Fruit fly (Drosophila melanogaster) whole organism, pupa: ENCODE data around the gene Snx27.

Experiments
- CG10348 ChIP-seq: fragments of 200-800 bp; sonication (Bioruptor generic); IDR thresholded peaks from 2 replicates; pipeline ENCODE4 v1.3.6; 2022; ENCODE audit warnings: missing biosample characterization, missing genetic modification characterization
- CG12605 ChIP-seq: fragments of 200-800 bp; sonication (Bioruptor generic); IDR thresholded peaks from 2 replicates; pipeline ENCODE4 v1.3.6; 2022; ENCODE audit warnings: missing biosample characterization, missing genetic modification characterization
- CG13204 ChIP-seq: fragments of 200-800 bp; sonication (Bioruptor generic); optimal IDR thresholded peaks from 2 replicates; lab custom pipeline; 2018; ENCODE audit warnings: missing biosample characterization, mild to moderate bottlenecking, missing genetic modification characterization, moderate library complexity
- CG14655 ChIP-seq: fragments of 200-800 bp; sonication (Bioruptor generic); optimal IDR thresholded peaks from 3 replicates; lab custom pipeline; 2017; ENCODE audit warnings: mild to moderate bottlenecking, missing biosample characterization, missing genetic modification reagents, missing genetic modification characterization
- CG15710 ChIP-seq: fragments of 200-800 bp; sonication (Bioruptor generic); optimal IDR thresholded peaks from 2 replicates; lab custom pipeline; 2018; ENCODE audit warnings: missing biosample characterization, mild to moderate bottlenecking, missing genetic modification characterization, moderate library complexity
- CG17806 ChIP-seq: fragments of 200-800 bp; sonication (Bioruptor generic); optimal IDR thresholded peaks from 2 replicates; lab custom pipeline; 2018; ENCODE audit warnings: missing biosample characterization, mild to moderate bottlenecking, missing genetic modification characterization, moderate library complexity
- CG32121 ChIP-seq: fragments of 200-800 bp; sonication (Bioruptor generic); IDR thresholded peaks from 2 replicates; pipeline ENCODE4 v1.3.6; 2022; ENCODE audit warnings: missing biosample characterization, missing genetic modification characterization
- CG34367 ChIP-seq: fragments of 200-800 bp; sonication (Bioruptor generic); optimal IDR thresholded peaks from 2 replicates; lab custom pipeline; 2018; ENCODE audit warnings: missing biosample characterization, mild to moderate bottlenecking, missing genetic modification characterization
- CG4496 ChIP-seq: fragments of 200-800 bp; sonication (Bioruptor generic); IDR thresholded peaks from 3 replicates; pipeline ENCODE4 v1.3.6; 2022; ENCODE audit warnings: missing biosample characterization, missing genetic modification characterization
- CG8159 ChIP-seq: fragments of 200-800 bp; sonication (Bioruptor generic); optimal IDR thresholded peaks from 3 replicates; lab custom pipeline; 2018; ENCODE audit warnings: missing biosample characterization, mild to moderate bottlenecking, missing genetic modification characterization, moderate library complexity
- CG8301 ChIP-seq: fragments of 200-800 bp; sonication (Bioruptor generic); optimal IDR thresholded peaks from 2 replicates; lab custom pipeline; 2018; ENCODE audit warnings: missing biosample characterization, mild to moderate bottlenecking, missing genetic modification characterization
- CG9948 ChIP-seq: fragments of 200-800 bp; sonication (Bioruptor generic); optimal IDR thresholded peaks from 2 replicates; lab custom pipeline; 2018; ENCODE audit warnings: missing biosample characterization, mild to moderate bottlenecking, missing genetic modification characterization, moderate library complexity
- D1 ChIP-seq: fragments of 200-800 bp; sonication (Bioruptor generic); optimal IDR thresholded peaks from 2 replicates; lab custom pipeline; 2018; ENCODE audit warnings: missing biosample characterization, mild to moderate bottlenecking, missing genetic modification characterization, moderate library complexity
- EcR ChIP-seq: fragments of 200-800 bp; sonication (Bioruptor generic); optimal IDR thresholded peaks from 3 replicates; lab custom pipeline; 2019; ENCODE audit warnings: missing biosample characterization, missing genetic modification characterization, mild to moderate bottlenecking, moderate library complexity, missing genetic modification reagents
- Ets98B ChIP-seq: fragments of 200-800 bp; sonication (Bioruptor generic); IDR thresholded peaks from 2 replicates; pipeline ENCODE4 v1.3.6; 2022; ENCODE audit warnings: missing biosample characterization, missing genetic modification characterization
- Pif1A ChIP-seq: fragments of 200-800 bp; sonication (Bioruptor generic); optimal IDR thresholded peaks from 3 replicates; lab custom pipeline; 2016; ENCODE audit warnings: missing biosample characterization, missing genetic modification characterization
- Pif1B ChIP-seq: fragments of 200-800 bp; sonication (Bioruptor generic); optimal IDR thresholded peaks from 3 replicates; lab custom pipeline; 2016; ENCODE audit warnings: missing biosample characterization, missing genetic modification characterization
- Snoo ChIP-seq: fragments of 200-800 bp; sonication (Bioruptor generic); optimal IDR thresholded peaks from 3 replicates; lab custom pipeline; 2017; ENCODE audit warnings: missing biosample characterization, mild to moderate bottlenecking, missing genetic modification characterization, inconsistent platforms
- fd96Ca ChIP-seq: fragments of 200-800 bp; sonication (Bioruptor generic); IDR thresholded peaks from 3 replicates; pipeline ENCODE4 v1.3.6; 2022; ENCODE audit warnings: missing biosample characterization, missing genetic modification characterization
- gl ChIP-seq: fragments of 200-800 bp; sonication (Bioruptor generic); optimal IDR thresholded peaks from 2 replicates; lab custom pipeline; 2018; ENCODE audit warnings: missing biosample characterization, mild to moderate bottlenecking, missing genetic modification characterization
- rn ChIP-seq: fragments of 200-800 bp; sonication (Bioruptor generic); IDR thresholded peaks from 2 replicates; pipeline ENCODE4 v1.3.6; 2022; ENCODE audit warnings: missing biosample characterization, missing genetic modification characterization

The Snx27 gene

dm6 chrX:5679079-5679932 lies 58.5 kb downstream of the Snx27 start:
- TF ChIP-seq CG12605 (GFP tag; lab: Robert Waterston, UW): no peak
- TF ChIP-seq Ets98B: peak; percentile 29; the same call in 1 of the 2 replicates
- 0 out of 2 replicates have a peak, but pooled peaks have one; percentile 4 for TF ChIP-seq rn (GFP tag; lab: Robert Waterston, UW)
- peak; percentile 12 for TF ChIP-seq CG13204 (GFP tag; lab: Kevin White, UChicago)
- TF ChIP-seq CG17806 (tag; lab: Kevin White, UChicago): peak; percentile 65
- TF ChIP-seq gl (tag; lab: Kevin White, UChicago): no peak
- TF ChIP-seq fd96Ca (GFP tag; lab: Robert Waterston, UW): no peak
- TF ChIP-seq CG9948 (tag; lab: Kevin White, UChicago): peak; percentile 64
- peak; percentile 50 for TF ChIP-seq CG34367 (tag; lab: Kevin White, UChicago)
- no peak for TF ChIP-seq CG10348
- peak; percentile 12; the same call in 1 of the 2 replicates for TF ChIP-seq CG32121
- TF ChIP-seq CG15710 (tag; lab: Kevin White, UChicago): peak; percentile 50
- TF ChIP-seq CG4496 (GFP tag; lab: Robert Waterston, UW): 0 out of 3 replicates have a peak, but pooled peaks have one; percentile 50
- no peak for TF ChIP-seq D1 (tag; lab: Kevin White, UChicago)
- peak; percentile 38 for TF ChIP-seq CG8301 (tag; lab: Kevin White, UChicago)
- peak; percentile 81 for TF ChIP-seq Snoo (tag; lab: Kevin White, UChicago)
- TF ChIP-seq CG8159 (tag; lab: Kevin White, UChicago): peak; percentile 72
- TF ChIP-seq Pif1A (GFP tag; lab: Kevin White, UChicago): no peak
- no peak for TF ChIP-seq CG14655 (GFP tag; lab: Kevin White, UChicago)
- TF ChIP-seq Pif1B (GFP tag; lab: Kevin White, UChicago): peak; percentile 33
- TF ChIP-seq EcR (GFP tag; lab: Kevin White, UChicago): no peak

dm6 chrX:5678178-5678470 lies 59.7 kb downstream of the Snx27 start:
- TF ChIP-seq CG14655 (GFP tag; lab: Kevin White, UChicago): no peak
- no peak for TF ChIP-seq Pif1B (GFP tag; lab: Kevin White, UChicago)
- no peak for TF ChIP-seq CG15710 (tag; lab: Kevin White, UChicago)
- no peak for TF ChIP-seq CG17806 (tag; lab: Kevin White, UChicago)
- no peak for TF ChIP-seq D1 (tag; lab: Kevin White, UChicago)
- TF ChIP-seq rn (GFP tag; lab: Robert Waterston, UW): no peak
- TF ChIP-seq CG12605 (GFP tag; lab: Robert Waterston, UW): no peak
- TF ChIP-seq Snoo (tag; lab: Kevin White, UChicago): no peak
- TF ChIP-seq CG8301 (tag; lab: Kevin White, UChicago): no peak
- TF ChIP-seq gl (tag; lab: Kevin White, UChicago): no peak
- TF ChIP-seq CG34367 (tag; lab: Kevin White, UChicago): no peak
- TF ChIP-seq CG9948 (tag; lab: Kevin White, UChicago): no peak
- no peak for TF ChIP-seq Ets98B

DNA sequence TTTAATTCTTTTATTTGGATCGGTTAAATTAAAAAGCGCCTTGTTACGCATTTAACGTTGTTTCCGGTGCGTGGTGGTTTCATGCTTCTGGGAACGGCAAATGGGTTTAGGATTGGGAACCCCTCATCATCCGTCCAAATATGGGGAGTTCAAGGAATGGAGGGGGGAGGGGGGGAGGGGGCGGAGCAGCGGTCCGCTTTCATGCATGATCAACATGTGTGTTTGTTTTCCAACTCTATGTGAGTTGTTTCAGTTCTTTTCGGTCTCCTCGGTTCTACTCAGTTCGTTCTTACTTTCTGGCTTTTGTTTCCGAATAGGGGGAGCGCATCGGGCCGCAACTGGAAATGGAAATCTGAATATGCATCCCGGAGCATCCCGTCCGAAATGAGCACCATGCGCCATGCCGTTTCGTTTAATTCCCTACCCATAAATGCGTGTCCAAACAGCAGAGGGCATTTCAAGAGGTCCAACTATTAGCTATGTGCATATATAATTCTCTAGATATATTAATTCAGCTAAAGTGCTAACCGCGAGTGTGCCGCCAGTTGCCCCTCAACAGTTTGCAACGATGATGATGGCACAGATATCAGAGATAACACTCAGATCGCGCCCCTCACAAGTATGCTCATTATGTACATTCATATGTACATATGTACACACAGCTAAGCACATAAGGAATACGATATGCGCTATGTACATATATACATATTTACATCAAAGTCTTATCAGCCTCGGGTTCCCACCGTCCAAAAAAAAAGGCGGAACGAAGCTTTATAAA lies 60.2 kb downstream of the Snx27 start:
- TF ChIP-seq Pif1B (GFP tag; lab: Kevin White, UChicago) (peak; percentile 40), CG12605 (GFP tag; lab: Robert Waterston, UW) (no peak), Pif1A (GFP tag; lab: Kevin White, UChicago) (peak; percentile 36), CG34367 (tag; lab: Kevin White, UChicago) (no peak), CG32121 (no peak), CG15710 (tag; lab: Kevin White, UChicago) (no peak), CG8301 (tag; lab: Kevin White, UChicago) (no peak), EcR (GFP tag; lab: Kevin White, UChicago) (no peak), D1 (tag; lab: Kevin White, UChicago) (no peak), rn (GFP tag; lab: Robert Waterston, UW) (no peak), fd96Ca (GFP tag; lab: Robert Waterston, UW) (no peak), gl (tag; lab: Kevin White, UChicago) (peak; percentile 48), CG14655 (GFP tag; lab: Kevin White, UChicago) (no peak), CG10348 (no peak), Snoo (tag; lab: Kevin White, UChicago) (peak; percentile 16), Ets98B (no peak), CG4496 (GFP tag; lab: Robert Waterston, UW) (0 out of 3 replicates have a peak, but pooled peaks have one; percentile 28), CG9948 (tag; lab: Kevin White, UChicago) (no peak), CG13204 (GFP tag; lab: Kevin White, UChicago) (peak; percentile 16), CG8159 (tag; lab: Kevin White, UChicago) (no peak), CG17806 (tag; lab: Kevin White, UChicago) (no peak)

- TF ChIP-seq CG12605 (GFP tag; lab: Robert Waterston, UW) (no peak), fd96Ca (GFP tag; lab: Robert Waterston, UW) (no peak), gl (tag; lab: Kevin White, UChicago) (no peak), CG14655 (GFP tag; lab: Kevin White, UChicago) (no peak), Ets98B (no peak), CG15710 (tag; lab: Kevin White, UChicago) (no peak), CG9948 (tag; lab: Kevin White, UChicago) (no peak), Pif1A (GFP tag; lab: Kevin White, UChicago) (no peak), CG17806 (tag; lab: Kevin White, UChicago) (no peak), CG10348 (no peak), Snoo (tag; lab: Kevin White, UChicago) (no peak), CG8301 (tag; lab: Kevin White, UChicago) (no peak), EcR (GFP tag; lab: Kevin White, UChicago) (no peak), CG34367 (tag; lab: Kevin White, UChicago) (no peak), CG8159 (tag; lab: Kevin White, UChicago) (no peak), D1 (tag; lab: Kevin White, UChicago) (no peak), CG4496 (GFP tag; lab: Robert Waterston, UW) (no peak), Pif1B (GFP tag; lab: Kevin White, UChicago) (no peak)
- TF ChIP-seq, all 21 proteins: peak for 0
Measured at dm6 chrX:5676855-5677254, 61.0 kb downstream of the Snx27 start.
